Worm (Caenorhabditis elegans): ENCODE measurements around the gene nhr-78.

ce11 chrIV:4270925-4271324 lies 6.8 kb downstream of the nhr-78 start, which contains the start of gene F36A4.2:
- TF ChIP-seq pha-4 (GFP tag; IDR thresholded peaks at IDR 0.05) (no peak), pha-4 (tag; optimal IDR thresholded peaks at IDR 0.05) (no peak), nhr-11 (tag; optimal IDR thresholded peaks at IDR 0.05) (no peak)
